Worm (Caenorhabditis elegans) whole organism, L1 larva: Measurements from ENCODE around the gene helq-1.

Experiments used
- aly-2 ChIP-seq: fragments of 150-350 bp; optimal IDR thresholded peaks from 2 replicates; lab custom pipeline; 2014; ENCODE audit warnings: missing biosample characterization, missing genetic modification characterization
- ceh-82 ChIP-seq, 3 experiments: fragments of 150-350 bp in 1 of 3; sonication (generic microtip) in 2 of 3; optimal IDR thresholded peaks; 2 replicates each; lab custom pipeline; 2014 to 2017; ENCODE audit warnings: missing biosample characterization in 3 of 3, missing genetic modification characterization in 3 of 3
- ceh-90 ChIP-seq: sonication (generic microtip); optimal IDR thresholded peaks from 2 replicates; lab custom pipeline; 2016; ENCODE audit warnings: missing genetic modification characterization, missing compliant biosample characterization
- fos-1 ChIP-seq: fragments of 150-350 bp; optimal IDR thresholded peaks from 2 replicates; lab custom pipeline; 2014; ENCODE audit warnings: missing biosample characterization, missing genetic modification characterization
- nhr-76 ChIP-seq: sonication (generic microtip); optimal IDR thresholded peaks from 2 replicates; lab custom pipeline; 2017; ENCODE audit warnings: missing biosample characterization, missing genetic modification characterization
- skn-1 ChIP-seq: fragments of 150-350 bp; optimal IDR thresholded peaks from 2 replicates; lab custom pipeline; 2014; ENCODE audit warnings: missing biosample characterization, missing genetic modification characterization
- tlp-1 ChIP-seq: fragments of 150-350 bp; optimal IDR thresholded peaks from 2 replicates; lab custom pipeline; 2014; ENCODE audit warnings: missing biosample characterization, missing genetic modification characterization
- ztf-11 ChIP-seq, 2 experiments: sonication (generic microtip); optimal IDR thresholded peaks; 2 replicates each; lab custom pipeline; 2016 to 2017; ENCODE audit warnings: missing genetic modification characterization in 2 of 2, missing biosample characterization in 1 of 2, missing compliant biosample characterization in 1 of 2

DNA sequence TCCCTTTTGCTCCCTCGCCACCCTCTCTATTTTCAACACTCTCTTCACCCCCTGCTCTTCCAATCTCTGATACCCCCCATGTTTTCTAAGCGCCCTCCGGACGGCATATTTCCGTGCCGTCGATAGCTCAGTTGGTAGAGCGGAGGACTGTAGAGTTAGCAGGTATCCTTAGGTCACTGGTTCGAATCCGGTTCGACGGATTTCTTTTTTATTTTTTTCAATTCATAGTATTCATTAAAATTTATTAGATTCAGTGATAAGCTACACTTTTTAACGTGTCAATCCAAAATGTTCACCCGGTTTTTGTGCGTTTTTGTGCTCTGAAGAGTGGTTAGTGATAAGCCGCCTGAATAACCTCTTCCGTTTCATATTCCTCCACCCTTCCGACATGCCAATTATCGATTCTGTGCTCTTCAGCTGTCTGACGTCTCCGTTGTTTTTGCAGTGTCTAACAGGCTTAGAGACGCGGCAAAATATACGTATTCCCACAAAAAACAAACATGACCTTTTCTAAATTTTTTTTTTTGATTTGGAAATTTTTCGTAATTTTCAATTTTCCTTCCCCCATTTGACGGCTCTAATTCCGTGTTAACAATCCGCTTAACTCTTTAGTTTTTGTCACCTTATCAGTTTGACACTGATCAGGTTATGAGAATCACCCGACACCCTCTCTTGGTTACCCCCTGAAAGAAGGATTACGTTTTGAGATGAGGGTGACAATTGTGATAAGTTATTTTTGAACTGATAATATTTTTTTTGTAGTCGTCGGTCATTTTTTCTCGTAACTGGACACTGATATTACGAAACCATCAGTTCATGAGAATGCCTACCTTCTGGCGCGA, 51.4 kb downstream of the helq-1 start:
- TF ChIP-seq aly-2 (tag; lab: Kevin White, UChicago) = peak; percentile 34
- TF ChIP-seq ceh-90 (tag; lab: Kevin White, UChicago) = no peak
- peak in 1 of 2 experiments; percentile 5 for TF ChIP-seq ztf-11 (tag; optimal IDR thresholded peaks at IDR 0.05; lab: Kevin White, UChicago)
- peak; percentile 8 for TF ChIP-seq fos-1
- peak; percentile 31 for TF ChIP-seq skn-1 (tag; lab: Kevin White, UChicago)
- TF ChIP-seq nhr-76 (tag; lab: Kevin White, UChicago) = no peak
- no peak for TF ChIP-seq ceh-82 (tag; optimal IDR thresholded peaks at IDR 0.05; lab: Kevin White, UChicago)
- no peak for TF ChIP-seq tlp-1
